Worm (Caenorhabditis elegans) whole organism, L4/young adult: Measurements from ENCODE around the gene twk-17.

ENCODE experiments used
- W03F9.2 ChIP-seq: fragments of 150-350 bp; optimal IDR thresholded peaks from 2 replicates; lab custom pipeline; 2014; ENCODE audit warnings: missing biosample characterization, missing genetic modification characterization
- him-1 ChIP-seq: sonication (generic microtip); optimal IDR thresholded peaks from 2 replicates; lab custom pipeline; 2016; ENCODE audit warnings: missing genotype, missing genetic modification reagents, missing genetic modification characterization, missing compliant biosample characterization

ce11 chrX:7640811-7641210 is 32.9 kb upstream of the twk-17 start:
- TF ChIP-seq him-1 (tag; lab: Kevin White, UChicago): no peak
- TF ChIP-seq W03F9.2 (tag; lab: Kevin White, UChicago): no peak
